Worm (Caenorhabditis elegans) whole organism, young adult: ENCODE measurements around the gene F56D6.8.
A peak's percentile ranks its signal among the peaks of the same experiment; 100 is the strongest.

Experiments
- C06A6.2 ChIP-seq: fragments of 200-800 bp; sonication (Bioruptor generic); conservative IDR thresholded peaks from 2 replicates; pipeline ENCODE4 v1.3.6; 2022; ENCODE audit warnings: missing genetic modification characterization, missing compliant biosample characterization
- F10E7.11 ChIP-seq: sonication (generic microtip); optimal IDR thresholded peaks from 2 replicates; lab custom pipeline; 2017; ENCODE audit warnings: mild to moderate bottlenecking, missing genetic modification characterization, moderate library complexity, missing compliant biosample characterization
- F22D6.2 ChIP-seq: sonication (generic microtip); optimal IDR thresholded peaks from 2 replicates; lab custom pipeline; 2016; ENCODE audit warnings: mild to moderate bottlenecking, missing genetic modification characterization, missing compliant biosample characterization
- F23B12.7 ChIP-seq: sonication (generic microtip); optimal IDR thresholded peaks from 2 replicates; lab custom pipeline; 2017; ENCODE audit warnings: missing genetic modification characterization, mild to moderate bottlenecking, missing compliant biosample characterization, antibody characterized with exemption, moderate library complexity; ENCODE audit not compliant: insufficient read depth
- F39B2.1 ChIP-seq: fragments of 200-800 bp; sonication (Bioruptor generic); IDR thresholded peaks from 2 replicates; pipeline ENCODE4 v1.3.6; 2022; ENCODE audit warnings: missing genetic modification reagents, missing genetic modification characterization, missing compliant biosample characterization
- F57A8.1 ChIP-seq: fragments of 200-800 bp; sonication (Bioruptor generic); optimal IDR thresholded peaks from 2 replicates; lab custom pipeline; 2018; ENCODE audit warnings: mild to moderate bottlenecking, missing genetic modification characterization, moderate library complexity, missing compliant biosample characterization
- K11D2.4 ChIP-seq: fragments of 200-800 bp; sonication (Bioruptor generic); IDR thresholded peaks from 2 replicates; pipeline ENCODE4 v1.3.6; 2022; ENCODE audit warnings: missing genetic modification reagents, missing genetic modification characterization, missing compliant biosample characterization
- K12H6.12 ChIP-seq: fragments of 200-800 bp; sonication (Bioruptor generic); optimal IDR thresholded peaks from 2 replicates; lab custom pipeline; 2018; ENCODE audit warnings: mild to moderate bottlenecking, missing genetic modification characterization, missing compliant biosample characterization
- Y56A3A.18 ChIP-seq: fragments of 200-800 bp; sonication (Bioruptor generic); IDR thresholded peaks from 2 replicates; pipeline ENCODE4 v1.3.6; 2022; ENCODE audit warnings: missing genetic modification reagents, missing genetic modification characterization, missing compliant biosample characterization
- Y79H2A.3 ChIP-seq: fragments of 200-800 bp; sonication (Bioruptor generic); conservative IDR thresholded peaks from 2 replicates; pipeline ENCODE4 v1.3.6; 2022; ENCODE audit warnings: missing genetic modification reagents, missing genetic modification characterization, missing compliant biosample characterization
- ama-1 ChIP-seq, 3 experiments: fragments of 150-350 bp in 1 of 3; sonication (generic microtip) in 2 of 3; optimal IDR thresholded peaks; 2 replicates each; lab custom pipeline; 2014 to 2018; ENCODE audit warnings: missing biosample characterization in 2 of 3, missing genetic modification characterization in 2 of 3, missing genetic modification reagents in 2 of 3
- aptf-2 ChIP-seq: fragments of 200-800 bp; sonication (Bioruptor generic); conservative IDR thresholded peaks from 2 replicates; pipeline ENCODE4 v1.3.6; 2022; ENCODE audit warnings: missing genetic modification reagents, missing genetic modification characterization, missing compliant biosample characterization
- ceh-100 ChIP-seq: fragments of 200-800 bp; sonication (Bioruptor generic); IDR thresholded peaks from 2 replicates; pipeline ENCODE4 v1.3.6; 2022; ENCODE audit warnings: missing genetic modification reagents, missing genetic modification characterization, missing compliant biosample characterization
- ceh-40 ChIP-seq: fragments of 200-800 bp; sonication (Bioruptor generic); IDR thresholded peaks from 2 replicates; pipeline ENCODE4 v1.3.6; 2022; ENCODE audit warnings: missing genetic modification characterization, missing compliant biosample characterization
- chd-7 ChIP-seq: sonication (generic microtip); optimal IDR thresholded peaks from 2 replicates; lab custom pipeline; 2016; ENCODE audit warnings: mild to moderate bottlenecking, missing genetic modification characterization, moderate library complexity, missing compliant biosample characterization
- dpff-1 ChIP-seq: sonication (generic microtip); optimal IDR thresholded peaks from 2 replicates; lab custom pipeline; 2017; ENCODE audit warnings: mild to moderate bottlenecking, missing genetic modification characterization, missing compliant biosample characterization
- ekl-4 ChIP-seq: fragments of 200-800 bp; sonication (Bioruptor generic); IDR thresholded peaks from 2 replicates; pipeline ENCODE4 v1.3.6; 2022; ENCODE audit warnings: missing genetic modification reagents, missing genetic modification characterization, missing compliant biosample characterization
- fkh-3 ChIP-seq: sonication (generic microtip); optimal IDR thresholded peaks from 2 replicates; lab custom pipeline; 2016; ENCODE audit warnings: mild to moderate bottlenecking, missing genetic modification characterization, missing compliant biosample characterization
- gei-17 ChIP-seq: fragments of 200-800 bp; sonication (Bioruptor generic); optimal IDR thresholded peaks from 2 replicates; lab custom pipeline; 2018; ENCODE audit warnings: mild to moderate bottlenecking, missing genetic modification characterization, missing compliant biosample characterization
- hlh-12 ChIP-seq: sonication (generic microtip); optimal IDR thresholded peaks from 2 replicates; lab custom pipeline; 2016; ENCODE audit warnings: missing genetic modification characterization, missing compliant biosample characterization
- hmg-1.2 ChIP-seq: fragments of 200-800 bp; sonication (Bioruptor generic); IDR thresholded peaks from 2 replicates; pipeline ENCODE4 v1.3.6; 2022; ENCODE audit warnings: missing genetic modification reagents, missing genetic modification characterization, missing compliant biosample characterization
- let-526 ChIP-seq: fragments of 200-800 bp; sonication (Bioruptor generic); IDR thresholded peaks from 2 replicates; pipeline ENCODE4 v1.3.6; 2022; ENCODE audit warnings: missing genetic modification reagents, missing genetic modification characterization, missing compliant biosample characterization
- lin-35 ChIP-seq, 3 experiments: fragments of 150-350 bp in 2 of 3; sonication (generic microtip) in 1 of 3; optimal IDR thresholded peaks; 2 replicates each; lab custom pipeline; 2014 to 2018; ENCODE audit warnings: missing biosample characterization in 3 of 3, missing genetic modification characterization in 3 of 3, missing genetic modification reagents in 3 of 3
- nfya-2 ChIP-seq: fragments of 200-800 bp; sonication (Bioruptor generic); IDR thresholded peaks from 2 replicates; pipeline ENCODE4 v1.3.6; 2022; ENCODE audit warnings: missing genetic modification reagents, missing genetic modification characterization, missing compliant biosample characterization
- nhr-179 ChIP-seq: sonication (generic microtip); optimal IDR thresholded peaks from 2 replicates; lab custom pipeline; 2016; ENCODE audit warnings: mild to moderate bottlenecking, missing genetic modification characterization, missing compliant biosample characterization
- nhr-80 ChIP-seq: sonication (generic microtip); optimal IDR thresholded peaks from 2 replicates; lab custom pipeline; 2016; ENCODE audit warnings: missing genetic modification characterization, missing compliant biosample characterization
- nhr-90 ChIP-seq: sonication (generic microtip); optimal IDR thresholded peaks from 2 replicates; lab custom pipeline; 2016; ENCODE audit warnings: missing genotype, mild to moderate bottlenecking, missing genetic modification characterization, missing compliant biosample characterization
- rpc-1 ChIP-seq, 2 experiments: fragments of 150-350 bp in 1 of 2; sonication (generic microtip) in 1 of 2; optimal IDR thresholded peaks; 2 replicates each; lab custom pipeline; 2014 to 2018; ENCODE audit warnings: missing biosample characterization in 1 of 2, missing genetic modification characterization in 1 of 2, missing genetic modification reagents in 1 of 2, missing genotype in 1 of 2
- sea-2 ChIP-seq: fragments of 200-800 bp; sonication (Bioruptor generic); IDR thresholded peaks from 2 replicates; pipeline ENCODE4 v1.3.6; 2022; ENCODE audit warnings: missing genetic modification characterization, missing compliant biosample characterization
- snpc-4 ChIP-seq, 5 experiments: fragments of 150-350 bp in 1 of 5; sonication (generic microtip) in 4 of 5; optimal IDR thresholded peaks; 2 replicates each; lab custom pipeline; 2014 to 2018; ENCODE audit warnings: missing genetic modification characterization in 5 of 5, missing biosample characterization in 3 of 5, antibody characterized with exemption in 2 of 5, mild to moderate bottlenecking in 2 of 5, missing compliant biosample characterization in 2 of 5, missing genotype in 2 of 5, moderate library complexity in 2 of 5, missing genetic modification reagents in 1 of 5
- tbp1 ChIP-seq: fragments of 200-800 bp; sonication (Bioruptor generic); optimal IDR thresholded peaks from 2 replicates; lab custom pipeline; 2018; ENCODE audit warnings: mild to moderate bottlenecking, missing genetic modification characterization, missing compliant biosample characterization
- zim-3 ChIP-seq: sonication (generic microtip); optimal IDR thresholded peaks from 2 replicates; lab custom pipeline; 2017; ENCODE audit warnings: mild to moderate bottlenecking, missing genetic modification characterization, moderate library complexity, missing compliant biosample characterization
- ztf-22 ChIP-seq: fragments of 200-800 bp; sonication (Bioruptor generic); optimal IDR thresholded peaks from 2 replicates; lab custom pipeline; 2018; ENCODE audit warnings: mild to moderate bottlenecking, missing genetic modification characterization, moderate library complexity, missing compliant biosample characterization

F56D6.8 gene

ce11 chrIV:3926117-3926516 is 31.9 kb upstream of the F56D6.8 start, which contains the start of gene clec-68 (continued):
- TF ChIP-seq let-526 (GFP tag; lab: Robert Waterston, UW), result no peak

ce11 chrIV:3921898-3922297 is 27.7 kb upstream of the F56D6.8 start, which contains the start of gene clec-67:
Gene clec-67, plus strand, starts transcription at chrIV:3922165.
- TF ChIP-seq ceh-100 (GFP tag; lab: Robert Waterston, UW) (no peak), nhr-80 (tag; lab: Kevin White, UChicago) (peak; percentile 44), hmg-1.2 (GFP tag; lab: Robert Waterston, UW) (no peak), nhr-90 (tag; lab: Kevin White, UChicago) (no peak)

DNA sequence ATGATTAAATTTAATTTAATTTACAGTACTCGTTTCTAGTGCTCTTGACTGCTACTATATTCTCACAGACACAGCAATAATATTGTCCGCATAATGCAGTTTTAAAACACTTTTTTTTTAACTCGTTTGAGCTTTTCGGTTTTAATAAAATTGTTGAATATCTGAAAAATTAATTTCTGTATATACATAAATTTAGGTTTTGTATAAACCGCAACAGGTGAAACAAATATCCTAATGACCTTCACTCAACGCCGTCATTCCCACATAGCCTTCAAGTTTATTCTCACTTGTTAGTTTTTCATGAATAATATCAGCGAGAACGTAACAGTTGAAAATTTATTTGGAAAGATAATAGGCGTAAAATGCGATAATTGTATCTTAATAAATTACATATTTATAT is 25.3 kb upstream of the F56D6.8 start, which contains the start of gene srz-19:
Gene srz-19, plus strand, starts transcription at position 301 of the 400 bp plus-strand sequence.
- no peak for TF ChIP-seq F23B12.7 (tag; lab: Kevin White, UChicago)
- TF ChIP-seq F10E7.11 (tag; lab: Kevin White, UChicago), result no peak
- TF ChIP-seq Y79H2A.3, result no peak
- TF ChIP-seq zim-3, result no peak

- TF ChIP-seq F57A8.1 (GFP tag; lab: Kevin White, UChicago) (no peak), rpc-1 (optimal IDR thresholded peaks at IDR 0.05; lab: Kevin White, UChicago) (no peak), rpc-1 (tag; optimal IDR thresholded peaks at IDR 0.05; lab: Kevin White, UChicago) (no peak)
These were observed 23.9 kb upstream of the F56D6.8 start, which contains the start of gene F56D6.23 for ce11 chrIV:3918160-3918559. Gene F56D6.23, plus strand, starts transcription at chrIV:3918460.

DNA sequence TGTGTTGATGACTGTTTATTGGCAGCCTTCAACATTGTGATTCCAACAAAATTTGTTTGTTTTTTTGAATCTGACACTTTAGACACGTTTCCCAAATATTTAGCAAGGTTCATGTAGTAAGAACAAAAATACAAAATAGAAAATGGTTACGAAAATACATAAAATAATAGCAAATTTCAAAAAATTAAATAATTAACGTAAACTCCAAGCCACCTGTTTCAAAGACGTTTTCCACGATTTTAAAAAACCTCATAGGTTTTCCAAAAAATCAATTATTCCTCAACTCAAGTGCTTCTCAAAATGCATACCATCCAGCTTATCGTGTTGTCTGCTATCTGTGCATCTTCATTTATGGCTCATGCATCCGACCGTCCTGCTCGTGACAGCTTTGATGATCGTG is 23.2 kb upstream of the F56D6.8 start, which contains the start of gene F56D6.14:
Gene F56D6.14, plus strand, starts transcription at position 301 of the 400 bp plus-strand sequence.
- no peak for TF ChIP-seq hmg-1.2 (GFP tag; lab: Robert Waterston, UW)
- no peak for TF ChIP-seq K12H6.12 (tag; lab: Kevin White, UChicago)
- TF ChIP-seq hlh-12, result no peak
- TF ChIP-seq nhr-179 (tag; lab: Kevin White, UChicago), result no peak
- no peak for TF ChIP-seq gei-17 (GFP tag; lab: Kevin White, UChicago)
- TF ChIP-seq ceh-40, result no peak
- TF ChIP-seq rpc-1 (optimal IDR thresholded peaks at IDR 0.05; lab: Kevin White, UChicago), result no peak
- TF ChIP-seq rpc-1 (tag; optimal IDR thresholded peaks at IDR 0.05; lab: Kevin White, UChicago), result no peak
- TF ChIP-seq ama-1 (optimal IDR thresholded peaks at IDR 0.05; lab: Kevin White, UChicago), result no peak
- no peak for TF ChIP-seq ama-1 (GFP tag; optimal IDR thresholded peaks at IDR 0.05; lab: Kevin White, UChicago)
- TF ChIP-seq Y56A3A.18 (GFP tag; lab: Robert Waterston, UW), result no peak
- TF ChIP-seq tbp1 (GFP tag; lab: Kevin White, UChicago), result no peak
- TF ChIP-seq lin-35 (GFP tag; optimal IDR thresholded peaks at IDR 0.05; lab: Kevin White, UChicago), result no peak
- no peak for TF ChIP-seq nfya-2 (GFP tag; lab: Robert Waterston, UW)
- no peak for TF ChIP-seq dpff-1 (tag; lab: Kevin White, UChicago)
- no peak for TF ChIP-seq K11D2.4 (GFP tag; lab: Robert Waterston, UW)
- no peak for TF ChIP-seq C06A6.2 (GFP tag; lab: Robert Waterston, UW)
- TF ChIP-seq aptf-2 (GFP tag; lab: Robert Waterston, UW), result no peak
- TF ChIP-seq sea-2, result no peak
- no peak for TF ChIP-seq F39B2.1 (GFP tag; lab: Robert Waterston, UW)

- no peak for TF ChIP-seq fkh-3
- no peak for TF ChIP-seq ztf-22 (GFP tag; lab: Kevin White, UChicago)
- TF ChIP-seq F22D6.2 (tag; lab: Kevin White, UChicago), result no peak
- TF ChIP-seq chd-7, result no peak
- TF ChIP-seq ekl-4, result no peak
- TF ChIP-seq snpc-4 (GFP tag; optimal IDR thresholded peaks at IDR 0.05; lab: Kevin White, UChicago), result no peak
- TF ChIP-seq snpc-4 (tag; optimal IDR thresholded peaks at IDR 0.05; lab: Kevin White, UChicago), result no peak
These were observed 21.1 kb upstream of the F56D6.8 start, which contains the start of gene srz-20 for ce11 chrIV:3915296-3915695. Gene srz-20, plus strand, starts transcription at chrIV:3915596.
